Fruit fly (Drosophila melanogaster): ENCODE data around the gene CG7889.

The CG7889 gene

DNA sequence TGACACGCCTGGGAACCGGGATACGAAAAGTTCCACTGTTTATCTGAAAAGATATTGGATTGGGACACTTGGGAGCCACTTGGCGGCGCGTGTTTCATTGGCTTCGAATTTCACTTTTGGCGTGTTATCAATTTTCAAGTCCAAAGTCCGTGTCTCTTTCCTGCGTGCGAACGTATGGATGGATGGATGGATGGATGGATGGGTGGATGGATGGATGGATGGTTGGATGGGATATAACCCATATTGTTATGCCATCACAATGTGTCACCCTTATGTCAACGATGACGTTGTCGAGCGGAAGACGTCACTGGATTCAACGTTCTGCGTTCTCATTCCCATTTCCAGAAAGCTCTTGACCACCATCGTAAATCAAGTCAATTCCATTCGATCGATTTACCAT is 44.4 kb downstream of the CG7889 start:
- TF ChIP-seq CG8478 (optimal IDR thresholded peaks at IDR 0.05) = no peak
- TF ChIP-seq usp (GFP tag; optimal IDR thresholded peaks at IDR 0.05) = no peak
- TF ChIP-seq pan (optimal IDR thresholded peaks at IDR 0.05) = no peak
- no peak for TF ChIP-seq EcR (GFP tag; optimal IDR thresholded peaks at IDR 0.05)
- no peak for TF ChIP-seq Dll (optimal IDR thresholded peaks at IDR 0.05)
- no peak for TF ChIP-seq psq (optimal IDR thresholded peaks at IDR 0.05)

- TF ChIP-seq usp (GFP tag; optimal IDR thresholded peaks at IDR 0.05) (no peak), CG8478 (optimal IDR thresholded peaks at IDR 0.05) (no peak), EcR (GFP tag; optimal IDR thresholded peaks at IDR 0.05) (no peak)
Measured at dm6 chrX:19289318-19289970, 46.0 kb downstream of the CG7889 start.

DNA sequence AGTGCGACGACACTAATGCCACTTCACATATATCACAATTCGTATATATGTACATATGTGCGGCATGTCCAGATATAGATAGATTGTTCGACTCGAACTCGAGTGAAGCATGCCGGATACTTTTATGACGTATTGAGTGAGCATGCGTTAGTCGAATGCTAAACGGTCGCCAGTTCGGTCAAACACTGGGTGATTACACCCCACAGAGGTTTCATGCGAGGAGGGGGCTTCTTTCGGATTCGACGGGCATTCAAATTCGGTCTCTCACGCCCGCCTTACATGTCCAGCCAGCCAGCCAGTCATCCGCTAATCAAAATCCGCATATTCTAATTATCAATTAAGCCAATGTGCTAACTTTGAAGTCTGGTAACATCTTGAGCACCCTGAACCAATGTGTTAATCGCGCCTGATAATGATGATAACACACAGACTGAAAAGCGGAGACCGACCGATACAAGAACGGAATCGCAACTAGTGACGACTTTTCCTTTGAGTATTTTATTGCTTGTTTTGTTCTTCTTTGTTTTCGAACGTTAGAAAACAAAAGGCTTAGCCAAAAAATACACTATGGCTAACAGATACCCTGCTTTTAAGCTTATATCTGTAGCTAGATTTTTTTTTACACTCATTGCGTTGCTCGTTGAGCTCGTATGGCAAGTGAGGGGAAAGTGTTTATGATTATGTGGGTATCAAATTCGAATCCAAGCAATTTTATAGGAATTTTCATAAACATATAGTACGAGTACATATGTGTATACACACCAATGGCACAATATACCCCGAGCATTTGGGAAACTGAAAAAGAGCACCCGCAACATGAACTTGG is 48.6 kb downstream of the CG7889 start:
- TF ChIP-seq usp (GFP tag; optimal IDR thresholded peaks at IDR 0.05) (no peak), psq (optimal IDR thresholded peaks at IDR 0.05) (no peak), EcR (GFP tag; optimal IDR thresholded peaks at IDR 0.05) (no peak)

dm6 chrX:19293320-19293719 is 49.9 kb downstream of the CG7889 start:
- TF ChIP-seq CG8478 (optimal IDR thresholded peaks at IDR 0.05) = no peak
- TF ChIP-seq Dll (optimal IDR thresholded peaks at IDR 0.05) = no peak
- no peak for TF ChIP-seq psq (optimal IDR thresholded peaks at IDR 0.05)
- TF ChIP-seq pan (optimal IDR thresholded peaks at IDR 0.05) = no peak
- no peak for TF ChIP-seq usp (GFP tag; optimal IDR thresholded peaks at IDR 0.05)
- no peak for TF ChIP-seq EcR (GFP tag; optimal IDR thresholded peaks at IDR 0.05)

- TF ChIP-seq EcR (GFP tag; optimal IDR thresholded peaks at IDR 0.05) = no peak
Measured at dm6 chrX:19294030-19294429, 50.6 kb downstream of the CG7889 start.

Data from whole organism.